Worm (Caenorhabditis elegans) whole organism, early embryonic: ENCODE data around the gene nlp-46.

ENCODE experiments used
- flt-1 ChIP-seq: fragments of 200-800 bp; sonication (Bioruptor generic); IDR thresholded peaks from 2 replicates; pipeline ENCODE4 v1.3.6; 2022; ENCODE audit warnings: missing genetic modification characterization, missing compliant biosample characterization
- pes-1 ChIP-seq: fragments of 200-800 bp; sonication (Bioruptor generic); IDR thresholded peaks from 2 replicates; pipeline ENCODE4 v1.3.6; 2022; ENCODE audit warnings: missing genetic modification reagents, missing genetic modification characterization, missing compliant biosample characterization
- tra-4 ChIP-seq: sonication (generic microtip); optimal IDR thresholded peaks from 2 replicates; lab custom pipeline; 2017; ENCODE audit warnings: missing genetic modification characterization, missing compliant biosample characterization

DNA sequence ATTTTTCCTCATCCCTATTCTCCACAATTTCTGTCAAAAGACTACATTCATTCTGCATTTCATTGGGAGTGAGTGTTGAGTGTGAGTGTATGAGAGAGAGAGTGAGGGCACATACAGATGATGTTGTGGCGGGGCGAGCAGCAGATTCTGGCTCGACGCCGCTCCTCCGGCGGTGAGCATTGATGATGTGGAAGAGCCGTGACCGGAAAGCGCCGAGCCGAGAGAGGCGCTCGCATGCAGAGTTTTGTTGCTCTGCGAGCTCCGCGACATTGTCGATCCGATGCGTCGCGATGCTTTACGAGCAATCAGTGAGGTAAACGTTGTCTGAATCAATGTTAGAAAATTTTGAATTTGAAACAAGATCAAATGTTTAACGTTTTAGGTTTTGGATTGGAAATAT is 50.4 kb downstream of the nlp-46 start:
- TF ChIP-seq tra-4 (tag; lab: Kevin White, UChicago) (no peak), flt-1 (GFP tag; lab: Robert Waterston, UW) (no peak), pes-1 (GFP tag; lab: Robert Waterston, UW) (no peak)
